Worm (Caenorhabditis elegans) whole organism, L3 larva: ENCODE data around the gene F46H5.2.

Source experiments
- R02D3.7 ChIP-seq: fragments of 150-350 bp; optimal IDR thresholded peaks from 2 replicates; lab custom pipeline; 2014; ENCODE audit warnings: missing biosample characterization, missing genetic modification characterization
- ZK546.5 ChIP-seq: sonication (generic microtip); optimal IDR thresholded peaks from 2 replicates; lab custom pipeline; 2017; ENCODE audit warnings: missing biosample characterization, missing genetic modification characterization
- aly-2 ChIP-seq: fragments of 150-350 bp; optimal IDR thresholded peaks from 2 replicates; lab custom pipeline; 2014; ENCODE audit warnings: missing biosample characterization, missing genetic modification characterization
- ama-1 ChIP-seq: fragments of 150-350 bp; optimal IDR thresholded peaks from 2 replicates; lab custom pipeline; 2018
- ceh-16 ChIP-seq: sonication (generic microtip); optimal IDR thresholded peaks from 2 replicates; lab custom pipeline; 2017; ENCODE audit warnings: missing biosample characterization, missing genetic modification characterization
- ceh-28 ChIP-seq: fragments of 150-350 bp; optimal IDR thresholded peaks from 2 replicates; lab custom pipeline; 2014; ENCODE audit warnings: missing biosample characterization, missing genetic modification reagents, missing genetic modification characterization
- ceh-82 ChIP-seq: fragments of 150-350 bp; optimal IDR thresholded peaks from 2 replicates; lab custom pipeline; 2014; ENCODE audit warnings: missing biosample characterization, missing genetic modification characterization
- ceh-9 ChIP-seq: sonication (generic microtip); optimal IDR thresholded peaks from 2 replicates; lab custom pipeline; 2018; ENCODE audit warnings: missing biosample characterization, missing genetic modification characterization
- daf-12 ChIP-seq: fragments of 150-350 bp; optimal IDR thresholded peaks from 2 replicates; lab custom pipeline; 2014; ENCODE audit warnings: missing biosample characterization, missing genetic modification reagents, missing genetic modification characterization
- egl-27 ChIP-seq: sonication (generic microtip); optimal IDR thresholded peaks from 4 replicates; lab custom pipeline; 2017; ENCODE audit warnings: missing biosample characterization, missing genetic modification reagents, missing genetic modification characterization
- egl-5 ChIP-seq: fragments of 150-350 bp; optimal IDR thresholded peaks from 2 replicates; lab custom pipeline; 2017; ENCODE audit warnings: missing biosample characterization, missing genetic modification reagents, missing genetic modification characterization, inconsistent platforms
- elt-1 ChIP-seq: fragments of 150-350 bp; optimal IDR thresholded peaks from 2 replicates; lab custom pipeline; 2014; ENCODE audit warnings: missing biosample characterization, missing genetic modification characterization
- elt-2 ChIP-seq: sonication (generic microtip); optimal IDR thresholded peaks from 2 replicates; lab custom pipeline; 2016; ENCODE audit warnings: missing genetic modification reagents, mild to moderate bottlenecking, missing genetic modification characterization, missing compliant biosample characterization
- elt-3 ChIP-seq, 3 experiments: fragments of 150-350 bp in 1 of 3; sonication (generic microtip) in 2 of 3; optimal IDR thresholded peaks; 2 replicates in 2 of 3; 4 replicates in 1 of 3; lab custom pipeline; 2014 to 2017; ENCODE audit warnings: missing biosample characterization in 3 of 3, missing genetic modification characterization in 3 of 3
- eor-1 ChIP-seq, 2 experiments: fragments of 150-350 bp; optimal IDR thresholded peaks; 2 replicates each; lab custom pipeline; 2014 to 2018; ENCODE audit warnings: missing biosample characterization in 2 of 2, missing genetic modification characterization in 2 of 2
- fkh-10 ChIP-seq: sonication (generic microtip); optimal IDR thresholded peaks from 2 replicates; lab custom pipeline; 2017; ENCODE audit warnings: missing biosample characterization, missing genetic modification reagents, missing genetic modification characterization
- fkh-2 ChIP-seq: fragments of 150-350 bp; optimal IDR thresholded peaks from 2 replicates; lab custom pipeline; 2014; ENCODE audit warnings: missing biosample characterization, missing genetic modification reagents, missing genetic modification characterization
- fos-1 ChIP-seq: fragments of 150-350 bp; optimal IDR thresholded peaks from 2 replicates; lab custom pipeline; 2014; ENCODE audit warnings: missing biosample characterization, missing genetic modification characterization
- hmg-11 ChIP-seq: sonication (generic microtip); optimal IDR thresholded peaks from 2 replicates; lab custom pipeline; 2016; ENCODE audit warnings: missing genetic modification characterization, missing compliant biosample characterization
- jun-1 ChIP-seq: fragments of 150-350 bp; optimal IDR thresholded peaks from 2 replicates; lab custom pipeline; 2014; ENCODE audit warnings: missing biosample characterization, missing genetic modification reagents, missing genetic modification characterization
- lin-15B ChIP-seq: fragments of 150-350 bp; optimal IDR thresholded peaks from 2 replicates; lab custom pipeline; 2014; ENCODE audit warnings: missing biosample characterization, missing genetic modification characterization
- lin-39 ChIP-seq: fragments of 150-350 bp; optimal IDR thresholded peaks from 2 replicates; lab custom pipeline; 2018; ENCODE audit warnings: missing biosample characterization, missing genetic modification reagents, missing genetic modification characterization
- lsy-12 ChIP-seq: sonication (generic microtip); optimal IDR thresholded peaks from 2 replicates; lab custom pipeline; 2016; ENCODE audit warnings: mild to moderate bottlenecking, missing genetic modification characterization, missing compliant biosample characterization
- mdl-1 ChIP-seq: fragments of 150-350 bp; optimal IDR thresholded peaks from 2 replicates; lab custom pipeline; 2014; ENCODE audit warnings: missing biosample characterization, missing genetic modification characterization
- mml-1 ChIP-seq: fragments of 150-350 bp; sonication (generic microtip); optimal IDR thresholded peaks from 3 replicates; lab custom pipeline; 2014; ENCODE audit warnings: missing biosample characterization, missing genetic modification characterization
- nfya-1 ChIP-seq: sonication (generic microtip); optimal IDR thresholded peaks from 2 replicates; lab custom pipeline; 2017; ENCODE audit warnings: missing genetic modification characterization, mild to moderate bottlenecking, missing compliant biosample characterization, antibody characterized with exemption, moderate library complexity; ENCODE audit not compliant: insufficient read depth
- nhr-11 ChIP-seq: fragments of 150-350 bp; optimal IDR thresholded peaks from 2 replicates; lab custom pipeline; 2014; ENCODE audit warnings: missing biosample characterization, missing genetic modification characterization
- nhr-12 ChIP-seq: fragments of 150-350 bp; optimal IDR thresholded peaks from 2 replicates; lab custom pipeline; 2014; ENCODE audit warnings: missing biosample characterization, missing genetic modification characterization
- nhr-23 ChIP-seq: fragments of 150-350 bp; optimal IDR thresholded peaks from 2 replicates; lab custom pipeline; 2014; ENCODE audit warnings: missing biosample characterization, missing genetic modification reagents, missing genetic modification characterization
- nhr-237 ChIP-seq: fragments of 150-350 bp; optimal IDR thresholded peaks from 2 replicates; lab custom pipeline; 2014; ENCODE audit warnings: missing biosample characterization, missing genetic modification characterization
- nhr-25 ChIP-seq: sonication (generic microtip); optimal IDR thresholded peaks from 2 replicates; lab custom pipeline; 2017; ENCODE audit warnings: missing biosample characterization, missing genetic modification characterization
- nhr-28 ChIP-seq: fragments of 150-350 bp; optimal IDR thresholded peaks from 2 replicates; lab custom pipeline; 2014; ENCODE audit warnings: missing biosample characterization, missing genetic modification characterization
- nhr-43 ChIP-seq: sonication (generic microtip); optimal IDR thresholded peaks from 2 replicates; lab custom pipeline; 2016; ENCODE audit warnings: mild to moderate bottlenecking, missing genetic modification characterization, missing compliant biosample characterization; ENCODE audit not compliant: poor library complexity, severe bottlenecking
- nhr-67 ChIP-seq: fragments of 150-350 bp; optimal IDR thresholded peaks from 2 replicates; lab custom pipeline; 2014; ENCODE audit warnings: missing biosample characterization, missing genetic modification characterization
- nhr-76 ChIP-seq: fragments of 150-350 bp; sonication (generic microtip); optimal IDR thresholded peaks from 5 replicates; lab custom pipeline; 2014; ENCODE audit warnings: missing biosample characterization, missing genetic modification characterization
- nhr-77 ChIP-seq: fragments of 150-350 bp; optimal IDR thresholded peaks from 2 replicates; lab custom pipeline; 2014; ENCODE audit warnings: missing biosample characterization, missing genetic modification characterization
- pha-4 ChIP-seq: fragments of 150-350 bp; optimal IDR thresholded peaks from 2 replicates; lab custom pipeline; 2014; ENCODE audit warnings: missing biosample characterization, missing genetic modification reagents, missing genetic modification characterization
- pqm-1 ChIP-seq: fragments of 150-350 bp; optimal IDR thresholded peaks from 2 replicates; lab custom pipeline; 2017; ENCODE audit warnings: missing biosample characterization, missing genetic modification characterization, inconsistent platforms
- sea-2 ChIP-seq: fragments of 150-350 bp; sonication (generic microtip); optimal IDR thresholded peaks from 4 replicates; lab custom pipeline; 2014; ENCODE audit warnings: missing biosample characterization, missing genetic modification reagents, missing genetic modification characterization
- skn-1 ChIP-seq: fragments of 150-350 bp; optimal IDR thresholded peaks from 2 replicates; lab custom pipeline; 2014; ENCODE audit warnings: missing biosample characterization, missing genetic modification characterization
- snpc-4 ChIP-seq: fragments of 150-350 bp; optimal IDR thresholded peaks from 2 replicates; lab custom pipeline; 2014; ENCODE audit warnings: missing biosample characterization, missing genetic modification characterization
- tbx-2 ChIP-seq: sonication (generic microtip); optimal IDR thresholded peaks from 2 replicates; lab custom pipeline; 2016; ENCODE audit warnings: mild to moderate bottlenecking, missing genetic modification characterization, missing compliant biosample characterization
- unc-39 ChIP-seq: sonication (generic microtip); optimal IDR thresholded peaks from 4 replicates; lab custom pipeline; 2017; ENCODE audit warnings: missing biosample characterization, missing genetic modification characterization
- unc-62 ChIP-seq: fragments of 150-350 bp; sonication (generic microtip); optimal IDR thresholded peaks from 4 replicates; lab custom pipeline; 2014; ENCODE audit warnings: missing biosample characterization, missing genetic modification reagents, missing genetic modification characterization
- zag-1 ChIP-seq: fragments of 150-350 bp; optimal IDR thresholded peaks from 2 replicates; lab custom pipeline; 2014; ENCODE audit warnings: missing biosample characterization, missing genetic modification characterization
- ztf-11 ChIP-seq: fragments of 150-350 bp; optimal IDR thresholded peaks from 2 replicates; lab custom pipeline; 2014; ENCODE audit warnings: missing biosample characterization, missing genetic modification characterization
- ztf-4 ChIP-seq: fragments of 150-350 bp; optimal IDR thresholded peaks from 2 replicates; lab custom pipeline; 2014; ENCODE audit warnings: missing biosample characterization, missing genetic modification characterization

F46H5.2 gene

DNA sequence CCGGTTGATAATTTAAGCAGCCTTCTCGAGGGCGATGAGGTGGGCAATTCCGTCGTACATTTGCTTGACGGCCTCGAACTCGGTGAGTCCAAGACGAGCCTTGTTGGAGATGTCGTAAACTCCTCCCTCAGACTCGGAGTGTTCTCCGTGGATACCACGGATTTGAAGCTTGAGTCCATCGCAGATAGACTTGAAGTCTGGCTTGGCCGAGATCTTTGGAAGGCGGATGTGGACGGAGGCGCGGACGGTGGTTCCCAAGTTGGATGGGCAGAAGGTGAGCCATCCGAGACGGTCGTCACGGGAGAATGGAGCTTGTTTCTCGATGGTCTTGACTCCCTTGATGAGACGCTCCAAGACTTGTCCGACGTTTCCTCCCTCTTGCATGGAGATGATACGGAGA is 34.6 kb upstream of the F46H5.2 start:
- TF ChIP-seq lsy-12 (no peak), nhr-237 (tag; lab: Kevin White, UChicago) (no peak), snpc-4 (tag; lab: Kevin White, UChicago) (no peak), R02D3.7 (tag; lab: Kevin White, UChicago) (no peak), ztf-4 (tag; lab: Kevin White, UChicago) (no peak), nhr-11 (no peak), egl-27 (no peak)

DNA sequence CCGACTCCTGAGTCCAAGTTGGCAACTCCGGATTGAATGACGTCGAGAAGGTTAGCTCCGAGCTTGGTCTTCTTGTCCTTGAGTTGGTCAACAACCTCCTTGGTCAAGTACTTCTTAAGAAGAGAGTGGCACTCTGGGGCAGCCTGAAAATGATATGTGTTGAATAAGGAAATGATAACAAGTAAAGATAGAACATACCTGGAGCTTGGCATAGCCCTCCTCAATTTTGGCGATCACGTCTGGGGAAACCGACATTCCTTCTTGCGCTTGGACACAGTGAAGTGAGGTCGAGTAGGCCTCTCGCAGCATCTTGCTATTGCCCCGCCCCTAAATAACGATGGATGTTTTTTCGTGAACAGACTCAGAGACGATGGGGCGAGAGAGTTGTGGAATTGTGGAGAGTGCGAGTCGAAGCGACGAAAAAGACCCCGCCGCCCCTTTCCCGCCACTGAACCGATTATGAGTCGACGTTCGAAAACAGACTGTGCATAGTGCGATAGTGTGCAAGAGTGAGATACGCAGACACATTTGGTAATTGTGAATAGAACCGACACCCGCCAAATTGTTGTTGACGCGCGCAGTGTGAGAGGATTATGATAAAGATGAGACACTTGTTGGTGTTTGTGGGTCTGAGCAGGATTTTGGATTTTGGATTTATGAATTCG is 33.2 kb upstream of the F46H5.2 start:
- no peak for TF ChIP-seq eor-1 (tag; optimal IDR thresholded peaks at IDR 0.05; lab: Kevin White, UChicago)
- no peak for TF ChIP-seq fkh-10 (GFP tag; lab: Kevin White, UChicago)
- TF ChIP-seq fos-1: no peak
- peak; percentile 31 for TF ChIP-seq pqm-1 (tag; lab: Kevin White, UChicago)
- TF ChIP-seq nhr-23: peak; percentile 27
- TF ChIP-seq pha-4: peak; percentile 48
- TF ChIP-seq unc-62 (GFP tag; lab: Kevin White, UChicago): no peak
- TF ChIP-seq ceh-28 (tag; lab: Kevin White, UChicago): no peak
- no peak for TF ChIP-seq daf-12 (tag; lab: Kevin White, UChicago)
- TF ChIP-seq nfya-1 (tag; lab: Kevin White, UChicago): peak; percentile 63
- no peak for TF ChIP-seq skn-1 (tag; lab: Kevin White, UChicago)
- TF ChIP-seq nhr-77 (tag; lab: Kevin White, UChicago): no peak
- no peak for TF ChIP-seq fkh-2
- no peak for TF ChIP-seq nhr-67 (tag; lab: Kevin White, UChicago)
- TF ChIP-seq R02D3.7 (tag; lab: Kevin White, UChicago): no peak
- no peak for TF ChIP-seq nhr-25 (tag; lab: Kevin White, UChicago)
- no peak for TF ChIP-seq egl-27
- TF ChIP-seq hmg-11: peak; percentile 34
- TF ChIP-seq snpc-4 (tag; lab: Kevin White, UChicago): peak; percentile 17
- TF ChIP-seq elt-3 (tag; optimal IDR thresholded peaks at IDR 0.05; lab: Kevin White, UChicago): no peak
- TF ChIP-seq ceh-9 (tag; lab: Kevin White, UChicago): no peak
- TF ChIP-seq ama-1: peak; percentile 90
- TF ChIP-seq nhr-11: no peak
- TF ChIP-seq ztf-4 (tag; lab: Kevin White, UChicago): no peak
- TF ChIP-seq egl-5 (tag; lab: Kevin White, UChicago): no peak
- TF ChIP-seq ztf-11: no peak
- TF ChIP-seq lsy-12: no peak
- TF ChIP-seq ceh-82: no peak
- TF ChIP-seq jun-1: peak; percentile 16
- no peak for TF ChIP-seq nhr-12 (tag; lab: Kevin White, UChicago)
- no peak for TF ChIP-seq nhr-76
- TF ChIP-seq tbx-2 (tag; lab: Kevin White, UChicago): no peak
- TF ChIP-seq nhr-28 (tag; lab: Kevin White, UChicago): no peak
- peak; percentile 66 for TF ChIP-seq lin-39 (tag; lab: Kevin White, UChicago)
- peak; percentile 13 for TF ChIP-seq nhr-43 (tag; lab: Kevin White, UChicago)
- TF ChIP-seq aly-2 (tag; lab: Kevin White, UChicago): no peak
- no peak for TF ChIP-seq nhr-237 (tag; lab: Kevin White, UChicago)
- no peak for TF ChIP-seq mdl-1 (tag; lab: Kevin White, UChicago)
- TF ChIP-seq elt-1 (tag; lab: Kevin White, UChicago): no peak
- no peak for TF ChIP-seq ceh-16 (tag; lab: Kevin White, UChicago)
- TF ChIP-seq elt-2 (tag; lab: Kevin White, UChicago): peak; percentile 60
- no peak for TF ChIP-seq sea-2 (GFP tag; lab: Kevin White, UChicago)
- no peak for TF ChIP-seq zag-1 (tag; lab: Kevin White, UChicago)
- TF ChIP-seq ZK546.5 (tag; lab: Kevin White, UChicago): no peak
- no peak for TF ChIP-seq unc-39 (tag; lab: Kevin White, UChicago)
- no peak for TF ChIP-seq lin-15B (tag; lab: Kevin White, UChicago)
- TF ChIP-seq mml-1: no peak
